Fruit fly (Drosophila melanogaster): ENCODE measurements around the gene Sh.

dm6 chrX:17887208-17887627, 175.8 kb downstream of the Sh start, which contains the start of gene mnb:
- TF ChIP-seq tj (GFP tag; optimal IDR thresholded peaks at IDR 0.05) (no peak), CG11617 (GFP tag; optimal IDR thresholded peaks at IDR 0.05) (peak; percentile 17), kay (GFP tag; ENCODE audit: borderline replicate concordance) (no peak), toe (GFP tag; optimal IDR thresholded peaks at IDR 0.05) (peak; percentile 42), cnc (optimal IDR thresholded peaks at IDR 0.05) (no peak), ovo (GFP tag; optimal IDR thresholded peaks at IDR 0.05) (no peak)
